Worm (Caenorhabditis elegans): ENCODE data around the gene npp-15.

DNA sequence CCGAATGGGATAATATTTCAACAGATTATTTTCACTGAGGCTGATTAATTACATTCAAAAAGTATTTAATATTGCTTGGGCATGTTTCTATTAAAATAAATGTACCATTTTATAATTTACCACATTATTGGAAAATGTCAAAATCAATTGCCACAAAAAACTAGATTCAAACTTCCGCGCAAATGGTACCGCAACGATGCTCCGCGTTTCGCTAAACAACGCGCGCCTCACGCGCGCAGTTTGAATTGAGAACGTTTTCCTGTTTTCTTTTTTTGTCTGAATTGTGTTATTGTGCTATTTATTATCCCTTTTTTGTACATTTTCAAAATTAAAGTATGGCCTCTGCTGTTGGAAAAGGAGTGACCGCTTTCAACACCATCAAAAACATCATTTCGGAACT, 12.0 kb downstream of the npp-15 start, which contains the start of gene C29E4.12:
- TF ChIP-seq ztf-23 (GFP tag; IDR thresholded peaks at IDR 0.05) (no peak), flt-1 (GFP tag; IDR thresholded peaks at IDR 0.05) (no peak)
